Worm (Caenorhabditis elegans): Measurements from ENCODE around the gene snt-6.

The snt-6 gene

ce11 chrII:791828-792227 lies 41.8 kb upstream of the snt-6 start, which contains the start of gene F46F5.1:
Gene F46F5.1 (minus strand): TSS chrII:791928.
- TF ChIP-seq unc-62 (GFP tag; optimal IDR thresholded peaks at IDR 0.05) (no peak), zip-8 (tag; optimal IDR thresholded peaks at IDR 0.05) (no peak), M03D4.4 (tag; optimal IDR thresholded peaks at IDR 0.05) (no peak), drap-1 (GFP tag; optimal IDR thresholded peaks at IDR 0.05) (no peak)

DNA sequence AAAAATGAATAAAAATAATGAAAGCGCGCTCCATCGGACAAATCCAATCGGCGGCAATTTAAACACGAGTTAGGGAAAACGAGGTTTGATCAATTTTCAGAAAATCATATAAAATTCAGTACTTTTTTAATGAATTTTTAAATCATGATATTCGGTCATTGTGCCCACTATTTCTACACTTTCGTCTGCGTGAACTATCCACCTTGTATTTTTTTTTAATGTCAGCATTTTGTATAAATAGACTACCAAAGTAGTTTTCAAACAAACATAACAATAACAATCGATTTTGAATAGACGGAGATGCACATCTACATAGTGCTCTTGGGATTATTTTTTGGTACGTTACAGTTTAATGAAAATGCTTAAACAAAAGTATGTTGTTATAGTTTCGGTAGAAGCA lies 38.1 kb upstream of the snt-6 start, which contains the start of gene F46F5.15:
Gene F46F5.15 (plus strand): TSS at position 301 of the 400 bp plus-strand sequence.
- no peak for TF ChIP-seq unc-62 (GFP tag; optimal IDR thresholded peaks at IDR 0.05)
- no peak for TF ChIP-seq unc-120 (tag; optimal IDR thresholded peaks at IDR 0.05; ENCODE audit: poor library complexity, severe bottlenecking)
- no peak for TF ChIP-seq snpc-4 (tag; optimal IDR thresholded peaks at IDR 0.05)
- no peak for TF ChIP-seq sem-2 (GFP tag; optimal IDR thresholded peaks at IDR 0.05)
- no peak for TF ChIP-seq mep-1 (tag; optimal IDR thresholded peaks at IDR 0.05)
- no peak for TF ChIP-seq elt-3 (tag; optimal IDR thresholded peaks at IDR 0.05)
- no peak for TF ChIP-seq nhr-12 (tag; optimal IDR thresholded peaks at IDR 0.05)
- TF ChIP-seq mls-2 (tag; optimal IDR thresholded peaks at IDR 0.05) = no peak

DNA sequence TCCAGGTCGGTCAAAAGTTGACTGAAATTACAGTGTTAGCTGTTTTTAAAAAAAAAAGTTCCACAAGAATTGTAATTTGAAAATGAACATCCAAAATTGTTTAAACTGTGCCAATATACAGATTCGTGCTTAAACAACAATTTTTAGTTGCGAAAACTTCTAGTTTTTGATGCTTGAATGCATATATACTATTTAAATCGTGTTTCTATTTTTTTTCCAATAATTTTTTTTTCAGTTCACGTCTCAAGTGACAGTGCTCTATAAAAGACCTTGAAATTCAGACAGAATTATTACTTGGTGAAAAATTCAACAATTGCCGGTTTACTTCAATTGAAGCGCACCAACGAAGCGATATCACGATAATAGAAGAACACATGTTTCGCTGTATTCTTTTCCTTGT lies 36.9 kb upstream of the snt-6 start, which contains the start of gene F46F5.16:
Gene F46F5.16 (plus strand): TSS at position 301 of the 400 bp plus-strand sequence.
- TF ChIP-seq lin-13 (tag; optimal IDR thresholded peaks at IDR 0.05) (no peak), snpc-4 (tag; optimal IDR thresholded peaks at IDR 0.05) (no peak), sptf-1 (tag; optimal IDR thresholded peaks at IDR 0.05) (no peak), blmp-1 (tag; optimal IDR thresholded peaks at IDR 0.05) (no peak), mab-5 (tag; optimal IDR thresholded peaks at IDR 0.05) (no peak), bed-3 (GFP tag; optimal IDR thresholded peaks at IDR 0.05) (no peak), mep-1 (tag; optimal IDR thresholded peaks at IDR 0.05) (no peak), ztf-11 (tag; optimal IDR thresholded peaks at IDR 0.05) (no peak), nhr-28 (tag; optimal IDR thresholded peaks at IDR 0.05) (no peak), lsy-2 (tag; optimal IDR thresholded peaks at IDR 0.05) (no peak), hlh-1 (tag; optimal IDR thresholded peaks at IDR 0.05) (no peak), cnd-1 (tag; optimal IDR thresholded peaks at IDR 0.05) (no peak), ceh-39 (tag; optimal IDR thresholded peaks at IDR 0.05) (no peak), zip-8 (tag; optimal IDR thresholded peaks at IDR 0.05) (no peak), pha-4 (tag; optimal IDR thresholded peaks at IDR 0.05) (no peak), nhr-2 (tag; optimal IDR thresholded peaks at IDR 0.05) (no peak), nhr-76 (tag; optimal IDR thresholded peaks at IDR 0.05) (no peak), nhr-12 (tag; optimal IDR thresholded peaks at IDR 0.05) (no peak), ham-2 (GFP tag; optimal IDR thresholded peaks at IDR 0.05) (no peak)

ce11 chrII:783532-783931 lies 33.5 kb upstream of the snt-6 start, which contains the start of gene Y39F10A.6:
Gene Y39F10A.6 (minus strand): TSS chrII:783632.
- TF ChIP-seq ceh-83 (GFP tag; optimal IDR thresholded peaks at IDR 0.05) = no peak
- TF ChIP-seq ham-2 (GFP tag; optimal IDR thresholded peaks at IDR 0.05) = no peak
- TF ChIP-seq mls-2 (tag; optimal IDR thresholded peaks at IDR 0.05) = no peak
- no peak for TF ChIP-seq mab-5 (tag; optimal IDR thresholded peaks at IDR 0.05)
- TF ChIP-seq M03D4.4 (tag; optimal IDR thresholded peaks at IDR 0.05) = no peak
- no peak for TF ChIP-seq elt-3 (tag; optimal IDR thresholded peaks at IDR 0.05)
- TF ChIP-seq sptf-1 (tag; optimal IDR thresholded peaks at IDR 0.05) = no peak
- no peak for TF ChIP-seq hlh-1 (tag; optimal IDR thresholded peaks at IDR 0.05)
- TF ChIP-seq ces-1 (GFP tag; optimal IDR thresholded peaks at IDR 0.05) = no peak
- no peak for TF ChIP-seq tbx-8 (GFP tag; optimal IDR thresholded peaks at IDR 0.05)
- no peak for TF ChIP-seq cnd-1 (tag; optimal IDR thresholded peaks at IDR 0.05)
- no peak for TF ChIP-seq lin-13 (tag; optimal IDR thresholded peaks at IDR 0.05)
- no peak for TF ChIP-seq pha-4 (tag; optimal IDR thresholded peaks at IDR 0.05)

DNA sequence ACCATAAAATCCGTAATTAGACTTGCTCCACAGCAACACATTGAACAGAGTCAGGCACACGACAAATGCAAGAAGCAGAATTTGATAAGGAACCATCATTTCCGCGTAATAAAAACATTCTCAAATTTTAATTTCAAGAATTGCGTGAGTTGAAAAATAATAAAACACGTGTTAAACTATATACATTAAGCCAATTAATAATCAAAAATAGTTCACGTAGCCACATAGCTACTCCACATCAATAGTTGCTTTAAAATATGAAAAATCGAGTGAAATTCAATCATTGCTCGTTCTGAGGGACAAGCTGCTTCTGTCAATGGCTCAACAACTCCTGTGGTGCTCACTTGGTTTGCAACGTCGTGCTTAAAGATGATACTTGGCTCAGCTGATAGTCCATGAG lies 32.9 kb upstream of the snt-6 start, which contains the start of gene Y39F10A.3:
Gene Y39F10A.3 (minus strand): TSS at position 101 of the 400 bp plus-strand sequence.
- TF ChIP-seq blmp-1 (tag; optimal IDR thresholded peaks at IDR 0.05) (no peak), nhr-12 (tag; optimal IDR thresholded peaks at IDR 0.05) (no peak), sem-2 (GFP tag; optimal IDR thresholded peaks at IDR 0.05) (no peak), hlh-1 (tag; optimal IDR thresholded peaks at IDR 0.05) (no peak), elt-1 (tag; optimal IDR thresholded peaks at IDR 0.05; ENCODE audit: borderline replicate concordance, insufficient read depth) (no peak), mls-2 (tag; optimal IDR thresholded peaks at IDR 0.05) (no peak), unc-120 (tag; optimal IDR thresholded peaks at IDR 0.05; ENCODE audit: poor library complexity, severe bottlenecking) (no peak), cnd-1 (tag; optimal IDR thresholded peaks at IDR 0.05) (no peak), zip-8 (tag; optimal IDR thresholded peaks at IDR 0.05) (no peak), ceh-83 (GFP tag; optimal IDR thresholded peaks at IDR 0.05) (no peak), nhr-28 (tag; optimal IDR thresholded peaks at IDR 0.05) (no peak), mab-5 (tag; optimal IDR thresholded peaks at IDR 0.05) (no peak), sptf-1 (tag; optimal IDR thresholded peaks at IDR 0.05) (no peak), M03D4.4 (tag; optimal IDR thresholded peaks at IDR 0.05) (no peak), tbx-8 (GFP tag; optimal IDR thresholded peaks at IDR 0.05) (no peak), lin-32 (GFP tag; optimal IDR thresholded peaks at IDR 0.05) (no peak), ces-1 (GFP tag; optimal IDR thresholded peaks at IDR 0.05) (no peak)
